Fruit fly (Drosophila melanogaster) whole organism, embryonic: Measurements from ENCODE around the gene Taf6.

Experiments
- CG11504 ChIP-seq: fragments of 200-800 bp; sonication (Bioruptor generic); optimal IDR thresholded peaks from 3 replicates; lab custom pipeline; 2019; ENCODE audit warnings: missing biosample characterization, mild to moderate bottlenecking, missing genetic modification characterization, moderate library complexity
- CG11695 ChIP-seq: fragments of 200-800 bp; sonication (Bioruptor generic); IDR thresholded peaks from 3 replicates; pipeline ENCODE4 v1.3.6; 2022; ENCODE audit warnings: missing biosample characterization, missing genetic modification characterization
- CG1792 ChIP-seq: fragments of 200-800 bp; sonication (Bioruptor generic); optimal IDR thresholded peaks from 2 replicates; lab custom pipeline; 2016; ENCODE audit warnings: missing biosample characterization, missing genetic modification characterization
- CG18619 ChIP-seq: fragments of 200-800 bp; sonication (Bioruptor generic); optimal IDR thresholded peaks from 3 replicates; lab custom pipeline; 2017; ENCODE audit warnings: missing biosample characterization, mild to moderate bottlenecking, missing genetic modification characterization
- CG2199 ChIP-seq: fragments of 200-800 bp; sonication (Bioruptor generic); IDR thresholded peaks from 3 replicates; pipeline ENCODE4 v1.3.6; 2022; ENCODE audit warnings: missing biosample characterization, missing genetic modification characterization
- CG32767 ChIP-seq: fragments of 200-800 bp; sonication (Bioruptor generic); IDR thresholded peaks from 2 replicates; pipeline ENCODE4 v1.3.6; 2022; ENCODE audit warnings: missing biosample characterization, missing genetic modification characterization
- CG3407 ChIP-seq: fragments of 200-800 bp; sonication (Bioruptor generic); optimal IDR thresholded peaks from 2 replicates; lab custom pipeline; 2018; ENCODE audit warnings: missing biosample characterization, mild to moderate bottlenecking, missing genetic modification characterization
- CG34376 ChIP-seq: fragments of 200-800 bp; sonication (Bioruptor generic); optimal IDR thresholded peaks from 2 replicates; lab custom pipeline; 2018; ENCODE audit warnings: missing biosample characterization, mild to moderate bottlenecking, missing genetic modification characterization
- CG3726 ChIP-seq: fragments of 200-800 bp; sonication (Bioruptor generic); IDR thresholded peaks from 3 replicates; pipeline ENCODE4, ENCODE4 v1.3.6; 2022; ENCODE audit warnings: missing biosample characterization, missing genetic modification characterization
- CG4360 ChIP-seq: fragments of 200-800 bp; sonication (Bioruptor generic); IDR thresholded peaks from 2 replicates; pipeline ENCODE4 v1.3.6; 2022; ENCODE audit warnings: missing biosample characterization, missing genetic modification characterization
- CG4730 ChIP-seq: fragments of 200-800 bp; sonication (Bioruptor generic); IDR thresholded peaks from 2 replicates; pipeline ENCODE4 v1.3.6; 2022; ENCODE audit warnings: missing biosample characterization, missing genetic modification characterization
- CG5245 ChIP-seq: fragments of 200-800 bp; sonication (Bioruptor generic); optimal IDR thresholded peaks from 3 replicates; lab custom pipeline; 2016; ENCODE audit warnings: missing biosample characterization, missing genetic modification characterization
- CG6689 ChIP-seq: fragments of 200-800 bp; sonication (Bioruptor generic); IDR thresholded peaks from 2 replicates; pipeline ENCODE4 v1.3.6; 2022; ENCODE audit warnings: missing biosample characterization, missing genetic modification characterization
- CG7556 ChIP-seq: fragments of 200-800 bp; sonication (Bioruptor generic); optimal IDR thresholded peaks from 2 replicates; lab custom pipeline; 2017; ENCODE audit warnings: missing biosample characterization, mild to moderate bottlenecking, missing genetic modification characterization
- CG7928 ChIP-seq: fragments of 200-800 bp; sonication (Bioruptor generic); optimal IDR thresholded peaks from 2 replicates; lab custom pipeline; 2017; ENCODE audit warnings: missing biosample characterization, mild to moderate bottlenecking, missing genetic modification characterization
- CG7963 ChIP-seq: fragments of 200-800 bp; sonication (Bioruptor generic); IDR thresholded peaks from 3 replicates; pipeline ENCODE4 v1.3.6; 2022; ENCODE audit warnings: missing biosample characterization, missing genetic modification characterization; ENCODE audit not compliant: partially characterized antibody
- CG9932 ChIP-seq: fragments of 200-800 bp; sonication (Bioruptor generic); IDR thresholded peaks from 2 replicates; pipeline ENCODE4 v1.3.6; 2022; ENCODE audit warnings: missing biosample characterization, missing genetic modification characterization
- Chrac-16 ChIP-seq: fragments of 200-800 bp; sonication (Bioruptor generic); optimal IDR thresholded peaks from 3 replicates; lab custom pipeline; 2016; ENCODE audit warnings: missing biosample characterization, missing genetic modification characterization
- Dek ChIP-seq: fragments of 200-800 bp; sonication (Bioruptor generic); optimal IDR thresholded peaks from 3 replicates; lab custom pipeline; 2019; ENCODE audit warnings: missing biosample characterization, mild to moderate bottlenecking, missing genetic modification characterization, moderate library complexity
- Hand ChIP-seq: fragments of 200-800 bp; sonication (Bioruptor generic); optimal IDR thresholded peaks from 2 replicates; lab custom pipeline; 2017; ENCODE audit warnings: mild to moderate bottlenecking, missing biosample characterization, missing genetic modification reagents, missing genetic modification characterization
- Hr51 ChIP-seq, 2 experiments: fragments of 200-800 bp; sonication (Bioruptor generic); optimal IDR thresholded peaks; 2 replicates in 1 of 2; 3 replicates in 1 of 2; lab custom pipeline; 2016 to 2018; ENCODE audit warnings: missing biosample characterization in 2 of 2, missing genetic modification characterization in 2 of 2, mild to moderate bottlenecking in 1 of 2, moderate library complexity in 1 of 2
- Kr ChIP-seq: fragments of 200-800 bp; sonication (Bioruptor generic); optimal IDR thresholded peaks from 2 replicates; lab custom pipeline; 2017; ENCODE audit warnings: missing biosample characterization, mild to moderate bottlenecking, missing genetic modification characterization
- Lhr ChIP-seq: fragments of 200-800 bp; sonication (Bioruptor generic); optimal IDR thresholded peaks from 3 replicates; lab custom pipeline; 2017; ENCODE audit warnings: mild to moderate bottlenecking, missing biosample characterization, missing genetic modification reagents, missing genetic modification characterization
- Meics ChIP-seq: fragments of 200-800 bp; sonication (Bioruptor generic); optimal IDR thresholded peaks from 2 replicates; lab custom pipeline; 2017; ENCODE audit warnings: missing biosample characterization, mild to moderate bottlenecking, missing genetic modification characterization
- Neu2 ChIP-seq: fragments of 200-800 bp; sonication (Bioruptor generic); optimal IDR thresholded peaks from 3 replicates; lab custom pipeline; 2016; ENCODE audit warnings: missing biosample characterization, missing genetic modification characterization, borderline replicate concordance
- Side ChIP-seq: fragments of 200-800 bp; sonication (Bioruptor generic); optimal IDR thresholded peaks from 2 replicates; lab custom pipeline; 2016; ENCODE audit warnings: missing biosample characterization, missing genetic modification characterization
- Six4 ChIP-seq: fragments of 200-800 bp; sonication (Bioruptor generic); optimal IDR thresholded peaks from 2 replicates; lab custom pipeline; 2016; ENCODE audit warnings: missing biosample characterization, missing genetic modification characterization
- Sox102F ChIP-seq: fragments of 200-800 bp; sonication (Bioruptor generic); optimal IDR thresholded peaks from 2 replicates; lab custom pipeline; 2018; ENCODE audit warnings: missing biosample characterization, mild to moderate bottlenecking, missing genetic modification characterization, moderate library complexity
- Ssrp ChIP-seq: fragments of 200-800 bp; sonication (Bioruptor generic); optimal IDR thresholded peaks from 2 replicates; lab custom pipeline; 2018; ENCODE audit warnings: missing biosample characterization, mild to moderate bottlenecking, missing genetic modification characterization, moderate library complexity
- bigmax ChIP-seq: fragments of 200-800 bp; sonication (Bioruptor generic); optimal IDR thresholded peaks from 2 replicates; lab custom pipeline; 2018; ENCODE audit warnings: missing biosample characterization, mild to moderate bottlenecking, missing genetic modification characterization
- chinmo ChIP-seq: fragments of 200-800 bp; sonication (Bioruptor generic); IDR thresholded peaks from 4 replicates; pipeline ENCODE4 v1.3.6; 2022; ENCODE audit warnings: missing biosample characterization, missing genetic modification characterization; ENCODE audit not compliant: partially characterized antibody
- dmrt99B ChIP-seq: fragments of 200-800 bp; sonication (Bioruptor generic); optimal IDR thresholded peaks from 2 replicates; lab custom pipeline; 2018; ENCODE audit warnings: missing biosample characterization, mild to moderate bottlenecking, missing genetic modification characterization, moderate library complexity
- dpn ChIP-seq, 2 experiments: fragments of 200-800 bp; sonication (Bioruptor generic); optimal IDR thresholded peaks; 3 replicates each; lab custom pipeline; 2016; ENCODE audit warnings: missing biosample characterization in 2 of 2, missing genetic modification characterization in 2 of 2
- ems ChIP-seq: fragments of 200-800 bp; sonication (Bioruptor generic); optimal IDR thresholded peaks from 3 replicates; lab custom pipeline; 2016; ENCODE audit warnings: missing biosample characterization, missing genetic modification characterization
- fd3F ChIP-seq: fragments of 200-800 bp; sonication (Bioruptor generic); optimal IDR thresholded peaks from 2 replicates; lab custom pipeline; 2018; ENCODE audit warnings: missing biosample characterization, mild to moderate bottlenecking, missing genetic modification characterization, moderate library complexity
- fd64A ChIP-seq: fragments of 200-800 bp; sonication (Bioruptor generic); optimal IDR thresholded peaks from 3 replicates; lab custom pipeline; 2018; ENCODE audit warnings: missing biosample characterization, mild to moderate bottlenecking, missing genetic modification characterization
- gsb-n ChIP-seq: fragments of 200-800 bp; sonication (Bioruptor generic); optimal IDR thresholded peaks from 3 replicates; lab custom pipeline; 2018; ENCODE audit warnings: missing biosample characterization, mild to moderate bottlenecking, missing genetic modification characterization
- ham ChIP-seq: fragments of 200-800 bp; sonication (Bioruptor generic); IDR thresholded peaks from 2 replicates; pipeline ENCODE4 v1.3.6; 2022; ENCODE audit warnings: missing biosample characterization, missing genetic modification characterization
- inv ChIP-seq: fragments of 200-800 bp; sonication (Bioruptor generic); IDR thresholded peaks from 2 replicates; pipeline ENCODE4 v1.3.6; 2022; ENCODE audit warnings: missing biosample characterization, missing genetic modification characterization; ENCODE audit not compliant: partially characterized antibody
- jumu ChIP-seq: fragments of 200-800 bp; sonication (Bioruptor generic); optimal IDR thresholded peaks from 3 replicates; lab custom pipeline; 2016; ENCODE audit warnings: missing biosample characterization, missing genetic modification characterization
- kni ChIP-seq: fragments of 200-800 bp; sonication (Bioruptor generic); optimal IDR thresholded peaks from 3 replicates; lab custom pipeline; 2017; ENCODE audit warnings: mild to moderate bottlenecking, missing biosample characterization, missing genetic modification reagents, missing genetic modification characterization
- mam ChIP-seq: fragments of 200-800 bp; sonication (Bioruptor generic); optimal IDR thresholded peaks from 3 replicates; lab custom pipeline; 2016; ENCODE audit warnings: missing biosample characterization, missing genetic modification characterization
- nau ChIP-seq: fragments of 200-800 bp; sonication (Bioruptor generic); optimal IDR thresholded peaks from 3 replicates; lab custom pipeline; 2017; ENCODE audit warnings: missing biosample characterization, mild to moderate bottlenecking, missing genetic modification characterization, missing genetic modification reagents
- onecut ChIP-seq: fragments of 200-800 bp; sonication (Bioruptor generic); IDR thresholded peaks from 2 replicates; pipeline ENCODE4 v1.3.6; 2022; ENCODE audit warnings: missing biosample characterization, missing genetic modification characterization
- p53 ChIP-seq: fragments of 200-800 bp; sonication (Bioruptor generic); optimal IDR thresholded peaks from 2 replicates; lab custom pipeline; 2016; ENCODE audit warnings: missing biosample characterization, missing genetic modification characterization
- pum ChIP-seq: fragments of 200-800 bp; sonication (Bioruptor generic); optimal IDR thresholded peaks from 2 replicates; lab custom pipeline; 2016; ENCODE audit warnings: missing biosample characterization, missing genetic modification characterization
- sc ChIP-seq, 3 experiments: fragments of >200 bp in 2 of 3; fragments of 200-800 bp in 1 of 3; sonication (Bioruptor generic) in 1 of 3; optimal IDR thresholded peaks; 2 replicates in 2 of 3; 3 replicates in 1 of 3; lab custom pipeline; 2017; ENCODE audit warnings: mild to moderate bottlenecking in 1 of 3, missing biosample characterization in 1 of 3, missing genetic modification characterization in 1 of 3, missing genetic modification reagents in 1 of 3
- sqz ChIP-seq: fragments of 200-800 bp; sonication (Bioruptor generic); optimal IDR thresholded peaks from 3 replicates; lab custom pipeline; 2018; ENCODE audit warnings: missing biosample characterization, mild to moderate bottlenecking, missing genetic modification characterization
- zfh2 ChIP-seq: fragments of 200-800 bp; sonication (Bioruptor generic); optimal IDR thresholded peaks from 2 replicates; lab custom pipeline; 2016; ENCODE audit warnings: missing biosample characterization, missing genetic modification characterization

The Taf6 gene

dm6 chr3L:19560695-19561246 is 38.1 kb upstream of the Taf6 start (continued):
- peak; percentile 94 for TF ChIP-seq Ssrp
- TF ChIP-seq mam: peak; percentile 90
- peak; percentile 81 for TF ChIP-seq CG1792 (GFP tag; lab: Kevin White, UChicago)
- peak; percentile 92 for TF ChIP-seq CG3726 (GFP tag; lab: Robert Waterston, UW)
- TF ChIP-seq kni (GFP tag; lab: Kevin White, UChicago): peak; percentile 87
- TF ChIP-seq fd3F (GFP tag; lab: Kevin White, UChicago): peak; percentile 93
- peak; percentile 70 for TF ChIP-seq bigmax (GFP tag; lab: Kevin White, UChicago)
- TF ChIP-seq Dek: peak; percentile 93
- TF ChIP-seq dmrt99B: peak; percentile 96
- peak; percentile 93 to 96 for TF ChIP-seq dpn (GFP tag; optimal IDR thresholded peaks at IDR 0.05; lab: Kevin White, UChicago)
- peak; percentile 88 for TF ChIP-seq jumu
- peak; percentile 84 for TF ChIP-seq Hand
- no peak for TF ChIP-seq CG7963 (GFP tag; lab: Robert Waterston, UW)
- TF ChIP-seq Sox102F (GFP tag; lab: Kevin White, UChicago): peak; percentile 96
- TF ChIP-seq CG4360 (GFP tag; lab: Robert Waterston, UW): peak; percentile 79
- TF ChIP-seq ham (GFP tag; lab: Robert Waterston, UW): 0 out of 2 replicates have a peak, but pooled peaks have one; percentile 68
- TF ChIP-seq CG9932 (GFP tag; lab: Robert Waterston, UW): peak; percentile 96
- TF ChIP-seq zfh2 (GFP tag; lab: Kevin White, UChicago): peak; percentile 90
- TF ChIP-seq CG3407: peak; percentile 89
- peak; percentile 94 for TF ChIP-seq pum (GFP tag; lab: Kevin White, UChicago)
- peak; percentile 92 for TF ChIP-seq ems (GFP tag; lab: Kevin White, UChicago)
- TF ChIP-seq onecut: peak; percentile 91
- TF ChIP-seq CG6689 (GFP tag; lab: Robert Waterston, UW): peak; percentile 95
- peak; percentile 81 for TF ChIP-seq Kr (GFP tag; lab: Kevin White, UChicago)
- peak; percentile 94 for TF ChIP-seq CG5245 (GFP tag; lab: Kevin White, UChicago)
- TF ChIP-seq Side (GFP tag; lab: Kevin White, UChicago): peak; percentile 92
- TF ChIP-seq Six4 (GFP tag; lab: Kevin White, UChicago): peak; percentile 91
- TF ChIP-seq p53 (GFP tag; lab: Kevin White, UChicago): peak; percentile 75
- peak; percentile 91 for TF ChIP-seq CG32767
- TF ChIP-seq nau (GFP tag; lab: Kevin White, UChicago): peak; percentile 88
- TF ChIP-seq sqz: peak; percentile 93
- 0 out of 4 replicates have a peak, but pooled peaks have one; percentile 70 for TF ChIP-seq chinmo
- TF ChIP-seq CG34376: peak; percentile 85
- peak; percentile 94 for TF ChIP-seq CG11504 (tag; lab: Kevin White, UChicago)
- peak; percentile 95 for TF ChIP-seq CG11695
- peak; percentile 92 for TF ChIP-seq CG18619 (GFP tag; lab: Kevin White, UChicago)
- TF ChIP-seq gsb-n: peak; percentile 97
- TF ChIP-seq CG7556 (GFP tag; lab: Kevin White, UChicago): peak; percentile 95
- peak; percentile 87 for TF ChIP-seq Neu2 (GFP tag; lab: Kevin White, UChicago)
- no peak for TF ChIP-seq inv (GFP tag; lab: Robert Waterston, UW)
- TF ChIP-seq Lhr (GFP tag; lab: Kevin White, UChicago): peak; percentile 92
- peak; percentile 93 for TF ChIP-seq CG2199 (GFP tag; lab: Robert Waterston, UW)
- TF ChIP-seq Meics (GFP tag; lab: Kevin White, UChicago): peak; percentile 93
- peak; percentile 94 for TF ChIP-seq Hr51 (GFP tag; optimal IDR thresholded peaks at IDR 0.05; lab: Kevin White, UChicago)
- TF ChIP-seq CG7928 (GFP tag; lab: Kevin White, UChicago): peak; percentile 67
- TF ChIP-seq Chrac-16 (GFP tag; lab: Kevin White, UChicago): peak; percentile 96
- peak; percentile 92 for TF ChIP-seq CG4730
- peak; percentile 92 for TF ChIP-seq fd64A (GFP tag; lab: Kevin White, UChicago)
- no peak for TF ChIP-seq sc (optimal IDR thresholded peaks at IDR 0.05; lab: Kevin White, UChicago)
- peak; percentile 94 for TF ChIP-seq sc (GFP tag; optimal IDR thresholded peaks at IDR 0.05; lab: Kevin White, UChicago)
